Worm (Caenorhabditis elegans) whole organism, L2 larva: Measurements from ENCODE around the gene egli-1.

Experiments
- mdl-1 ChIP-seq, 2 experiments: fragments of 150-350 bp in 1 of 2; sonication (generic microtip) in 1 of 2; optimal IDR thresholded peaks; 2 replicates each; lab custom pipeline; 2017; ENCODE audit warnings: missing biosample characterization in 2 of 2, missing genetic modification characterization in 2 of 2
- nhr-11 ChIP-seq: fragments of 150-350 bp; optimal IDR thresholded peaks from 2 replicates; lab custom pipeline; 2014; ENCODE audit warnings: missing biosample characterization, missing genetic modification characterization
- skn-1 ChIP-seq: sonication (generic microtip); optimal IDR thresholded peaks from 2 replicates; lab custom pipeline; 2017; ENCODE audit warnings: missing biosample characterization, missing genetic modification characterization
- ztf-1 ChIP-seq: fragments of 200-800 bp; sonication (Bioruptor generic); conservative IDR thresholded peaks from 2 replicates; pipeline ENCODE4 v1.3.6; 2022; ENCODE audit warnings: missing genetic modification characterization, missing compliant biosample characterization

ce11 chrII:9362249-9362648 is 38.5 kb downstream of the egli-1 start:
- TF ChIP-seq skn-1: no peak
- TF ChIP-seq mdl-1 (tag; optimal IDR thresholded peaks at IDR 0.05; lab: Kevin White, UChicago): no peak
- TF ChIP-seq nhr-11 (tag; lab: Kevin White, UChicago): no peak
- no peak for TF ChIP-seq ztf-1
